Fruit fly (Drosophila melanogaster) whole organism, prepupa: ENCODE measurements around the gene CG31055.

Source experiments
- CG10631 ChIP-seq: fragments of 200-800 bp; sonication (Bioruptor generic); optimal IDR thresholded peaks from 2 replicates; lab custom pipeline; 2016; ENCODE audit warnings: missing biosample characterization, missing genetic modification characterization
- CG10669 ChIP-seq: fragments of 200-800 bp; sonication (Bioruptor generic); optimal IDR thresholded peaks from 3 replicates; lab custom pipeline; 2018; ENCODE audit warnings: missing biosample characterization, mild to moderate bottlenecking, missing genetic modification characterization, moderate library complexity
- CG11294 ChIP-seq: fragments of 200-800 bp; sonication (Bioruptor generic); IDR thresholded peaks from 2 replicates; pipeline ENCODE4 v1.3.6; 2022; ENCODE audit warnings: missing biosample characterization, missing genetic modification characterization
- CG1621 ChIP-seq: fragments of 200-800 bp; sonication (Bioruptor generic); optimal IDR thresholded peaks from 3 replicates; lab custom pipeline; 2018; ENCODE audit warnings: missing biosample characterization, mild to moderate bottlenecking, missing genetic modification characterization
- CG32006 ChIP-seq: fragments of 200-800 bp; sonication (Bioruptor generic); optimal IDR thresholded peaks from 3 replicates; lab custom pipeline; 2017; ENCODE audit warnings: missing biosample characterization, mild to moderate bottlenecking, missing genetic modification characterization
- CG6276 ChIP-seq: fragments of 200-800 bp; sonication (Bioruptor generic); optimal IDR thresholded peaks from 2 replicates; lab custom pipeline; 2017; ENCODE audit warnings: missing biosample characterization, mild to moderate bottlenecking, missing genetic modification characterization
- CG6854 ChIP-seq: fragments of 200-800 bp; sonication (Bioruptor generic); optimal IDR thresholded peaks from 2 replicates; lab custom pipeline; 2017; ENCODE audit warnings: missing biosample characterization, mild to moderate bottlenecking, missing genetic modification characterization
- CG8319 ChIP-seq: fragments of 200-800 bp; sonication (Bioruptor generic); optimal IDR thresholded peaks from 3 replicates; lab custom pipeline; 2016; ENCODE audit warnings: missing biosample characterization, missing genetic modification characterization
- Lpt ChIP-seq: fragments of 200-800 bp; sonication (Bioruptor generic); optimal IDR thresholded peaks from 3 replicates; lab custom pipeline; 2016; ENCODE audit warnings: missing biosample characterization, missing genetic modification characterization
- Met ChIP-seq: fragments of 200-800 bp; sonication (Bioruptor generic); optimal IDR thresholded peaks from 3 replicates; lab custom pipeline; 2016; ENCODE audit warnings: missing biosample characterization, missing genetic modification characterization
- achi ChIP-seq: fragments of 200-800 bp; sonication (Bioruptor generic); optimal IDR thresholded peaks from 3 replicates; lab custom pipeline; 2016; ENCODE audit warnings: missing biosample characterization, missing genetic modification characterization
- dac ChIP-seq: fragments of 200-800 bp; sonication (Bioruptor generic); optimal IDR thresholded peaks from 2 replicates; lab custom pipeline; 2017; ENCODE audit warnings: missing biosample characterization, mild to moderate bottlenecking, missing genetic modification characterization
- dsx ChIP-seq: fragments of 200-800 bp; optimal IDR thresholded peaks from 3 replicates; lab custom pipeline; 2019; ENCODE audit warnings: missing biosample characterization, mild to moderate bottlenecking, missing genetic modification characterization, moderate library complexity; ENCODE audit not compliant: poor library complexity, severe bottlenecking
- ss ChIP-seq, 2 experiments: fragments of 200-800 bp; sonication (Bioruptor generic); optimal IDR thresholded peaks; 2 replicates in 1 of 2; 3 replicates in 1 of 2; lab custom pipeline; 2017 to 2018; ENCODE audit warnings: mild to moderate bottlenecking in 2 of 2, missing biosample characterization in 2 of 2, missing genetic modification characterization in 2 of 2, moderate library complexity in 1 of 2

dm6 chr3R:27651710-27652109 lies 36.2 kb downstream of the CG31055 start:
- TF ChIP-seq CG6854 (GFP tag; lab: Kevin White, UChicago) (no peak), Lpt (GFP tag; lab: Kevin White, UChicago) (no peak), CG8319 (GFP tag; lab: Kevin White, UChicago) (no peak), CG11294 (GFP tag; lab: Robert Waterston, UW) (no peak), ss (GFP tag; optimal IDR thresholded peaks at IDR 0.05; lab: Kevin White, UChicago) (no peak), CG10631 (GFP tag; lab: Kevin White, UChicago) (no peak), CG32006 (GFP tag; lab: Kevin White, UChicago) (no peak), achi (no peak), CG10669 (GFP tag; lab: Kevin White, UChicago) (no peak), Met (GFP tag; lab: Kevin White, UChicago) (no peak), CG1621 (tag; lab: Kevin White, UChicago) (no peak), dac (no peak), dsx (GFP tag; lab: Kevin White, UChicago) (no peak), CG6276 (GFP tag; lab: Kevin White, UChicago) (no peak)
